Fruit fly (Drosophila melanogaster) whole organism, embryonic: ENCODE data around the gene Nepl4.

ENCODE experiments used
- ATbp ChIP-seq: fragments of 200-800 bp; sonication (Bioruptor generic); optimal IDR thresholded peaks from 2 replicates; lab custom pipeline; 2017; ENCODE audit warnings: missing biosample characterization, mild to moderate bottlenecking, missing genetic modification characterization, missing genetic modification reagents
- Asciz ChIP-seq: fragments of 200-800 bp; sonication (Bioruptor generic); optimal IDR thresholded peaks from 2 replicates; lab custom pipeline; 2017; ENCODE audit warnings: missing biosample characterization, mild to moderate bottlenecking, missing genetic modification characterization, missing genetic modification reagents
- Atf-2 ChIP-seq: fragments of 200-800 bp; sonication (Bioruptor generic); optimal IDR thresholded peaks from 2 replicates; lab custom pipeline; 2016; ENCODE audit warnings: missing biosample characterization, missing genetic modification characterization
- Awh ChIP-seq: fragments of 200-800 bp; sonication (Bioruptor generic); IDR thresholded peaks from 2 replicates; pipeline ENCODE4, ENCODE4 v1.3.6; 2022; ENCODE audit warnings: missing biosample characterization, missing genetic modification characterization
- C15 ChIP-seq: fragments of 200-800 bp; sonication (Bioruptor generic); IDR thresholded peaks from 3 replicates; pipeline ENCODE4 v1.3.6; 2022; ENCODE audit warnings: missing biosample characterization, missing genetic modification characterization
- CG10147 ChIP-seq: fragments of 200-800 bp; sonication (Bioruptor generic); optimal IDR thresholded peaks from 2 replicates; lab custom pipeline; 2019; ENCODE audit warnings: missing biosample characterization, mild to moderate bottlenecking, missing genetic modification characterization, moderate library complexity
- CG10321 ChIP-seq: fragments of 200-800 bp; sonication (Bioruptor generic); IDR thresholded peaks from 2 replicates; pipeline ENCODE4 v1.3.6; 2022; ENCODE audit warnings: missing biosample characterization, missing genetic modification characterization
- CG11723 ChIP-seq: fragments of 200-800 bp; sonication (Bioruptor generic); optimal IDR thresholded peaks from 2 replicates; lab custom pipeline; 2017; ENCODE audit warnings: missing biosample characterization, mild to moderate bottlenecking, missing genetic modification characterization
- CG12942 ChIP-seq: fragments of 200-800 bp; sonication (Bioruptor generic); optimal IDR thresholded peaks from 3 replicates; lab custom pipeline; 2016; ENCODE audit warnings: missing biosample characterization, missing genetic modification characterization
- CG13775 ChIP-seq: fragments of 200-800 bp; sonication (Bioruptor generic); optimal IDR thresholded peaks from 3 replicates; lab custom pipeline; 2017; ENCODE audit warnings: missing biosample characterization, mild to moderate bottlenecking, missing genetic modification characterization
- CG14014 ChIP-seq: fragments of 200-800 bp; sonication (Bioruptor generic); IDR thresholded peaks from 2 replicates; pipeline ENCODE4 v1.3.6; 2022; ENCODE audit warnings: missing biosample characterization, missing genetic modification characterization
- CG14441 ChIP-seq: fragments of 200-800 bp; sonication (Bioruptor generic); IDR thresholded peaks from 2 replicates; pipeline ENCODE4 v1.3.6; 2022; ENCODE audit warnings: missing biosample characterization, missing genetic modification characterization
- CG15269 ChIP-seq: fragments of 200-800 bp; sonication (Bioruptor generic); optimal IDR thresholded peaks from 2 replicates; lab custom pipeline; 2018; ENCODE audit warnings: missing biosample characterization, mild to moderate bottlenecking, missing genetic modification characterization, moderate library complexity
- CG1602 ChIP-seq: fragments of 200-800 bp; sonication (Bioruptor generic); optimal IDR thresholded peaks from 3 replicates; lab custom pipeline; 2016; ENCODE audit warnings: missing biosample characterization, missing genetic modification characterization
- CG17359 ChIP-seq: fragments of 200-800 bp; sonication (Bioruptor generic); optimal IDR thresholded peaks from 3 replicates; lab custom pipeline; 2018; ENCODE audit warnings: missing biosample characterization, mild to moderate bottlenecking, missing genetic modification characterization, moderate library complexity
- CG17361 ChIP-seq: fragments of 200-800 bp; sonication (Bioruptor generic); IDR thresholded peaks from 3 replicates; pipeline ENCODE4 v1.3.6; 2022; ENCODE audit warnings: missing biosample characterization, missing genetic modification characterization
- CG18619 ChIP-seq: fragments of 200-800 bp; sonication (Bioruptor generic); optimal IDR thresholded peaks from 3 replicates; lab custom pipeline; 2017; ENCODE audit warnings: missing biosample characterization, mild to moderate bottlenecking, missing genetic modification characterization
- CG2129 ChIP-seq: fragments of 200-800 bp; sonication (Bioruptor generic); IDR thresholded peaks from 2 replicates; pipeline ENCODE4 v1.3.6; 2022; ENCODE audit warnings: missing biosample characterization, missing genetic modification characterization; ENCODE audit not compliant: partially characterized antibody
- CG30020 ChIP-seq: fragments of 200-800 bp; optimal IDR thresholded peaks from 2 replicates; lab custom pipeline; 2019; ENCODE audit warnings: missing biosample characterization, mild to moderate bottlenecking, missing genetic modification characterization, moderate library complexity
- CG4282 ChIP-seq: fragments of 200-800 bp; sonication (Bioruptor generic); optimal IDR thresholded peaks from 2 replicates; lab custom pipeline; 2016; ENCODE audit warnings: missing biosample characterization, missing genetic modification characterization
- CG6175 ChIP-seq: fragments of 200-800 bp; sonication (Bioruptor generic); IDR thresholded peaks from 3 replicates; pipeline ENCODE4 v1.3.6; 2022; ENCODE audit warnings: missing biosample characterization, missing genetic modification characterization
- CG6813 ChIP-seq: fragments of 200-800 bp; sonication (Bioruptor generic); optimal IDR thresholded peaks from 2 replicates; lab custom pipeline; 2017; ENCODE audit warnings: missing biosample characterization, missing genetic modification characterization, mild to moderate bottlenecking, moderate library complexity, missing genetic modification reagents
- CG8290 ChIP-seq, 3 experiments: fragments of 200-800 bp; sonication (Bioruptor generic); optimal IDR thresholded peaks; 2 replicates each; lab custom pipeline; 2016 to 2019; ENCODE audit warnings: missing biosample characterization in 3 of 3, missing genetic modification characterization in 3 of 3, mild to moderate bottlenecking in 2 of 3, moderate library complexity in 1 of 3
- CG9609 ChIP-seq: fragments of 200-800 bp; sonication (Bioruptor generic); optimal IDR thresholded peaks from 3 replicates; lab custom pipeline; 2016; ENCODE audit warnings: missing biosample characterization, missing genetic modification characterization
- CG9727 ChIP-seq: fragments of 200-800 bp; sonication (Bioruptor generic); optimal IDR thresholded peaks from 3 replicates; lab custom pipeline; 2017; ENCODE audit warnings: missing biosample characterization, mild to moderate bottlenecking, missing genetic modification characterization
- Dref ChIP-seq: fragments of 200-800 bp; sonication (Bioruptor generic); IDR thresholded peaks from 2 replicates; pipeline ENCODE4 v1.3.6; 2022; ENCODE audit warnings: missing biosample characterization, missing genetic modification characterization
- HLHmδ ChIP-seq: fragments of 200-800 bp; sonication (Bioruptor generic); optimal IDR thresholded peaks from 2 replicates; lab custom pipeline; 2018; ENCODE audit warnings: missing biosample characterization, mild to moderate bottlenecking, missing genetic modification characterization, moderate library complexity
- Hand ChIP-seq: fragments of 200-800 bp; sonication (Bioruptor generic); optimal IDR thresholded peaks from 2 replicates; lab custom pipeline; 2017; ENCODE audit warnings: mild to moderate bottlenecking, missing biosample characterization, missing genetic modification reagents, missing genetic modification characterization
- Pdp1 ChIP-seq, 2 experiments: fragments of 200-800 bp; sonication (Bioruptor generic); optimal IDR thresholded peaks; 3 replicates each; lab custom pipeline; 2016; ENCODE audit warnings: missing biosample characterization in 2 of 2, missing genetic modification characterization in 2 of 2, mild to moderate bottlenecking in 1 of 2, moderate library complexity in 1 of 2
- Ptx1 ChIP-seq: fragments of 200-800 bp; sonication (Bioruptor generic); IDR thresholded peaks from 2 replicates; pipeline ENCODE4 v1.3.6; 2022; ENCODE audit warnings: missing biosample characterization, missing genetic modification characterization
- Rfx ChIP-seq: fragments of 200-800 bp; sonication (Bioruptor generic); IDR thresholded peaks from 2 replicates; pipeline ENCODE4 v1.3.6; 2022; ENCODE audit warnings: missing biosample characterization, missing genetic modification characterization
- Sox100B ChIP-seq: fragments of 200-800 bp; sonication (Bioruptor generic); optimal IDR thresholded peaks from 3 replicates; lab custom pipeline; 2018; ENCODE audit warnings: missing biosample characterization, mild to moderate bottlenecking, missing genetic modification characterization
- Taf1 ChIP-seq: fragments of 200-800 bp; sonication (Bioruptor generic); IDR thresholded peaks from 2 replicates; pipeline ENCODE4 v1.3.6; 2022; ENCODE audit warnings: missing biosample characterization, missing genetic modification characterization
- Vsx1 ChIP-seq: fragments of 200-800 bp; sonication (Bioruptor generic); optimal IDR thresholded peaks from 2 replicates; lab custom pipeline; 2017; ENCODE audit warnings: missing biosample characterization, mild to moderate bottlenecking, missing genetic modification characterization, missing genetic modification reagents
- ash1 ChIP-seq: fragments of 200-800 bp; sonication (Bioruptor generic); optimal IDR thresholded peaks from 2 replicates; lab custom pipeline; 2018; ENCODE audit warnings: missing biosample characterization, mild to moderate bottlenecking, missing genetic modification characterization
- br ChIP-seq: fragments of >200 bp; optimal IDR thresholded peaks from 2 replicates; lab custom pipeline; 2017
- chm ChIP-seq: fragments of 200-800 bp; sonication (Bioruptor generic); IDR thresholded peaks from 2 replicates; pipeline ENCODE4 v1.3.6; 2022; ENCODE audit warnings: missing biosample characterization, missing genetic modification characterization
- dmrt99B ChIP-seq: fragments of 200-800 bp; sonication (Bioruptor generic); optimal IDR thresholded peaks from 2 replicates; lab custom pipeline; 2018; ENCODE audit warnings: missing biosample characterization, mild to moderate bottlenecking, missing genetic modification characterization, moderate library complexity
- grn ChIP-seq: fragments of 200-800 bp; sonication (Bioruptor generic); optimal IDR thresholded peaks from 3 replicates; lab custom pipeline; 2017; ENCODE audit warnings: missing biosample characterization, missing genetic modification characterization
- h ChIP-seq: fragments of >200 bp; optimal IDR thresholded peaks from 2 replicates; lab custom pipeline; 2017
- knrl ChIP-seq: fragments of 200-800 bp; sonication (Bioruptor generic); IDR thresholded peaks from 3 replicates; pipeline ENCODE4 v1.3.6; 2022; ENCODE audit warnings: missing biosample characterization, missing genetic modification characterization; ENCODE audit not compliant: partially characterized antibody
- lab ChIP-seq: fragments of 200-800 bp; sonication (Bioruptor generic); optimal IDR thresholded peaks from 3 replicates; lab custom pipeline; 2017; ENCODE audit warnings: missing biosample characterization, missing genetic modification characterization, mild to moderate bottlenecking, moderate library complexity, missing genetic modification reagents
- maf-S ChIP-seq: fragments of 200-800 bp; sonication (Bioruptor generic); optimal IDR thresholded peaks from 2 replicates; lab custom pipeline; 2016; ENCODE audit warnings: missing biosample characterization, missing genetic modification characterization
- nerfin-2 ChIP-seq: fragments of 200-800 bp; sonication (Bioruptor generic); IDR thresholded peaks from 2 replicates; pipeline ENCODE4 v1.3.6; 2022; ENCODE audit warnings: missing biosample characterization, missing genetic modification characterization; ENCODE audit not compliant: partially characterized antibody
- tup ChIP-seq: fragments of 200-800 bp; sonication (Bioruptor generic); optimal IDR thresholded peaks from 2 replicates; lab custom pipeline; 2016; ENCODE audit warnings: missing biosample characterization, mild to moderate bottlenecking, missing genetic modification characterization, moderate library complexity
- unc-4 ChIP-seq: fragments of 200-800 bp; sonication (Bioruptor generic); IDR thresholded peaks from 2 replicates; pipeline ENCODE4 v1.3.6; 2022; ENCODE audit warnings: missing biosample characterization, missing genetic modification characterization; ENCODE audit not compliant: partially characterized antibody
- wdn ChIP-seq: fragments of 200-800 bp; sonication (Bioruptor generic); IDR thresholded peaks from 2 replicates; pipeline ENCODE4 v1.3.6; 2022; ENCODE audit warnings: missing biosample characterization, missing genetic modification characterization
- wor ChIP-seq: fragments of 200-800 bp; sonication (Bioruptor generic); IDR thresholded peaks from 2 replicates; pipeline ENCODE4 v1.3.6; 2022; ENCODE audit warnings: missing biosample characterization, missing genetic modification characterization
- z ChIP-seq: fragments of 200-800 bp; sonication (Bioruptor generic); IDR thresholded peaks from 3 replicates; pipeline ENCODE4 v1.3.6; 2022; ENCODE audit warnings: missing biosample characterization, missing genetic modification characterization

The Nepl4 gene

DNA sequence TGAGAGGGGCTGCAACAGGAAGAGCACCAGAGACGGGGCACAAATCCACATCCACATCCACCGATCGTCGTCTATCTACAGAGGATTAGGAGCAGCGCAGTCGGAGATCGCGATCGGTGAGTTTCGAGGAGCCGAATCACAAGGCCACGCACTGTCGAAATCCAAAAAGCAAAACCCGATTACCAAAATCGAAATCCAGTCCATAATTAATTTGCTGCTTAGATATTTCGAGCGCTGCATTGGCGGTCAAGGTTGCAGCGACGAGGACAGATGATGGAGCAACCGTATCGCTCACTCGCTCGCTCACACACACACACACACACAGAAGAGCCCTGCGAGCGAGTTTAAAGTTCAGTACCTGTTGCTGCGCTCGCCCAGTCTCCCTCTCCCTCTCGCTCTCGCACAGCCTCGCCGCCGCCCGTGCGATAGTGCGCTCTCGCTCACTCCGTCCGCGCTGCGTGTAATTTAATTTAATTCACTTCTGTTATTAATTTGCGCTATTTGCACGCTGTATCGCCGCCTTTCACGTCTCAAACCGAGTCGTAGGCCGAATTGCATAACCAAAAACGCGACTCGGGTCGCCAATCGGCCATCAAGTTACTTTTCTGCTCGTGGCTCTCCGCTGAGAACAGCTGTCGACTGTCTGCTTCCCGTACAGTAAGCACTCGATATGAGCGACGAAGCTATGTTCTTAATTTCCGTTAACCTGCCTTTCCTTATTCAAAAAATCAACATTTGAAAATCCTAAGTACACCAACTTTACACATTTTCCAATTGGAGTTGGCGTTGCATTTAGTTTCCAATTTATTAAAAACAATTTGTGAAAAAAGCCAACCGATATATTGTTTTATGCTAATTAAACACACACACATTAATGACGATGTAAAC is 28.4 kb upstream of the Nepl4 start (continued):
- TF ChIP-seq Rfx (GFP tag; lab: Robert Waterston, UW) (peak; percentile 66), CG17359 (tag; lab: Kevin White, UChicago) (peak; percentile 50), Atf-2 (GFP tag; lab: Kevin White, UChicago) (no peak), CG11723 (GFP tag; lab: Kevin White, UChicago) (no peak), C15 (GFP tag; lab: Robert Waterston, UW) (no peak), wor (GFP tag; lab: Robert Waterston, UW) (no peak), unc-4 (GFP tag; lab: Robert Waterston, UW) (no peak), h (lab: Kevin White, UChicago) (no peak), CG12942 (GFP tag; lab: Kevin White, UChicago) (no peak), ash1 (GFP tag; lab: Kevin White, UChicago) (no peak), z (GFP tag; lab: Robert Waterston, UW) (no peak), lab (GFP tag; lab: Kevin White, UChicago) (peak; percentile 49), Asciz (peak; percentile 28), Dref (GFP tag; lab: Robert Waterston, UW) (no peak), CG8290 (GFP tag; optimal IDR thresholded peaks at IDR 0.05; lab: Kevin White, UChicago) (no peak), CG8290 (tag; optimal IDR thresholded peaks at IDR 0.05; lab: Kevin White, UChicago) (peak in 1 of 2 experiments; percentile 16), Taf1 (GFP tag; lab: Robert Waterston, UW) (no peak), dmrt99B (tag; lab: Kevin White, UChicago) (peak; percentile 42), maf-S (GFP tag; lab: Kevin White, UChicago) (no peak), CG17361 (GFP tag; lab: Robert Waterston, UW) (no peak), wdn (GFP tag; lab: Robert Waterston, UW) (peak; percentile 59), Hand (GFP tag; lab: Kevin White, UChicago) (no peak), CG6813 (GFP tag; lab: Kevin White, UChicago) (peak; percentile 15), CG9727 (peak; percentile 38), CG13775 (GFP tag; lab: Kevin White, UChicago) (no peak), CG30020 (tag; lab: Kevin White, UChicago) (no peak), ATbp (peak; percentile 34), CG14441 (peak; percentile 34; the same call in 1 of the 2 replicates), Awh (GFP tag; lab: Robert Waterston, UW) (peak; percentile 12; the same call in 1 of the 2 replicates), chm (GFP tag; lab: Robert Waterston, UW) (peak; percentile 19; the same call in 1 of the 2 replicates), CG14014 (GFP tag; lab: Robert Waterston, UW) (peak; percentile 47), CG9609 (peak; percentile 9), grn (GFP tag; lab: Kevin White, UChicago) (peak; percentile 67), CG10321 (peak; percentile 91), CG18619 (peak; percentile 9), HLHmδ (peak; percentile 69), Sox100B (GFP tag; lab: Kevin White, UChicago) (no peak), Pdp1 (GFP tag; optimal IDR thresholded peaks at IDR 0.05; lab: Kevin White, UChicago) (peak; percentile 54 to 86), knrl (no peak), CG6175 (GFP tag; lab: Robert Waterston, UW) (no peak), CG4282 (GFP tag; lab: Kevin White, UChicago) (no peak), br (lab: Kevin White, UChicago) (no peak), CG10147 (GFP tag; lab: Kevin White, UChicago) (no peak), tup (GFP tag; lab: Kevin White, UChicago) (no peak), Ptx1 (GFP tag; lab: Robert Waterston, UW) (peak; percentile 51), CG1602 (GFP tag; lab: Kevin White, UChicago) (no peak), nerfin-2 (GFP tag; lab: Robert Waterston, UW) (no peak), CG2129 (GFP tag; lab: Robert Waterston, UW) (no peak), CG15269 (tag; lab: Kevin White, UChicago) (peak; percentile 49), Vsx1 (GFP tag; lab: Kevin White, UChicago) (no peak)
